Fruit fly (Drosophila melanogaster): Measurements from ENCODE around the gene Dhpr.

dm6 chr3L:9139553-9139952, 5.2 kb downstream of the Dhpr start:
- no peak for TF ChIP-seq CG8478 (optimal IDR thresholded peaks at IDR 0.05)
- TF ChIP-seq CTCF (optimal IDR thresholded peaks at IDR 0.05): no peak
